Worm (Caenorhabditis elegans) whole organism, dauer: ENCODE measurements around the gene ptr-16.

Experiments used
- unc-62 ChIP-seq: sonication (generic microtip); optimal IDR thresholded peaks from 2 replicates; lab custom pipeline; 2017; ENCODE audit warnings: missing biosample characterization, missing genetic modification reagents, missing genetic modification characterization

Gene ptr-16

ce11 chrV:1165090-1165761 is at the start of gene ptr-16:
Gene ptr-16 (plus strand): TSS chrV:1165711.
- TF ChIP-seq unc-62 (GFP tag; lab: Kevin White, UChicago), result no peak

DNA sequence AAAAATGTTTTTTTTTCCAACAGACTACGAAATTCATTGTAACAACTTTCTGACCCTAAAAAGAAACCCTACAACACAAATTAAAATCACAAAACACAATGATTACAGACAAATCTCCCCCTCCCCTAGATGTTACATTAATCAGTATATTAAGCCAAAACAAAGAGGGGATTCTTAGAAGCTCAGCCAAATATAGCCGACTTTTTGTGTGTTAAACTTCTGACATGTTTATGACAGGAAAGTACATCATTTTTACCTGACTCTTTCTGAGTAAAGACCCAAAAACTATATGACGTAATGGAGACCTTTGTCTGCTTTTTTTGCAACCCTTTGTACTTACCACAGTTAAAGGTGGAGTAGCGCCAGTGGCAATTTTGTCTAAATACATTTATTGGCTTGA is 45.4 kb upstream of the ptr-16 start:
- no peak for TF ChIP-seq unc-62 (GFP tag; lab: Kevin White, UChicago)

ce11 chrV:1131880-1132623 is 33.5 kb upstream of the ptr-16 start, which contains the start of gene W07B8.4:
Gene W07B8.4 (minus strand): TSS chrV:1131930.
- TF ChIP-seq unc-62 (GFP tag; lab: Kevin White, UChicago), result no peak

- no peak for TF ChIP-seq unc-62 (GFP tag; lab: Kevin White, UChicago)
Measured at ce11 chrV:1133223-1133622, 32.3 kb upstream of the ptr-16 start.

ce11 chrV:1133840-1134239 is 31.7 kb upstream of the ptr-16 start, which contains the start of gene cpr-5:
Gene cpr-5 (minus strand): TSS chrV:1134036.
- no peak for TF ChIP-seq unc-62 (GFP tag; lab: Kevin White, UChicago)

ce11 chrV:1134302-1134701 is 31.2 kb upstream of the ptr-16 start, which contains the start of gene cpr-8:
Gene cpr-8 (plus strand): TSS chrV:1134602.
- no peak for TF ChIP-seq unc-62 (GFP tag; lab: Kevin White, UChicago)

- TF ChIP-seq unc-62 (GFP tag; lab: Kevin White, UChicago), result no peak
Measured at ce11 chrV:1140806-1141205, 24.7 kb upstream of the ptr-16 start.

DNA sequence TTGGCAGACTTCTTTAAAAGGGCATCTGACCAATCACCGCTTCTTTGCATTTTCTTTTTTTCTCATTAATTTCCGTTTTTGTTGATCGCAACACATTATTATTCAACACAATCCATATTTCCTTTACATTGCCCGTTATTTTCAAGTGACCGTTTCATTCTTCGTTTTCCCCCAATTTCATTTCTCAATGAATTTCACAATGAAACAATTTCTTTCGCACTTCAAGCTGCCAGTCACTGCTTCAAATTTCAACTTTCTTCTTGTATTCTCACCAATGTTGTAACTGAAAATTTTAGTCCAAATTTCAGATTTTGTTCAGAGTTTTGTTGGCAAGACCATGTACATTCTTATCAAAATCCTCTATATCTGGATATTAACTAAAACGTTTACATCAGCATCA is 24.1 kb upstream of the ptr-16 start, which contains the start of gene cutl-22:
cutl-22 (plus strand) TSS at position 301 of the 400 bp plus-strand sequence.
- no peak for TF ChIP-seq unc-62 (GFP tag; lab: Kevin White, UChicago)

DNA sequence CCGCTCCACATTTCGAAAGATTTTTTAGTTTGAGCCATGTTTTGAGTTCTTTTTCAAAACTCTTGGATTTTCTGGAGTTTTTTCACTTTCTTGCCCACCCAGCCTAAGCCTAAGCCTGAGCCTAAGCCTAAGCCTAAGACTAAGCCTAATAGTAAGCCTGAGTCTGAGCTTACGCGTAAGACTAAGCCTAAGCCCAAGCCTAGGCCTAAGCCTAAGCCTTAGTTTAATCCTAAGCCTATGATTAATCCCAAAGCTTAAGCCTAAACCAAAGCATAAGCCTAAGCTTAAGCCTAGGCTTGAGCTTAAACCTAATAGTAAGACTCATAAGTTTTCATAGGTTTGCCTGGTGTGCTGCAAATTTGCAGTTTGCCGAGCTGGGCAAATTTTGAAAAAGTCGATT is 23.3 kb upstream of the ptr-16 start:
- TF ChIP-seq unc-62 (GFP tag; lab: Kevin White, UChicago), result no peak

ce11 chrV:1149734-1150669 is 15.5 kb upstream of the ptr-16 start:
- no peak for TF ChIP-seq unc-62 (GFP tag; lab: Kevin White, UChicago)

DNA sequence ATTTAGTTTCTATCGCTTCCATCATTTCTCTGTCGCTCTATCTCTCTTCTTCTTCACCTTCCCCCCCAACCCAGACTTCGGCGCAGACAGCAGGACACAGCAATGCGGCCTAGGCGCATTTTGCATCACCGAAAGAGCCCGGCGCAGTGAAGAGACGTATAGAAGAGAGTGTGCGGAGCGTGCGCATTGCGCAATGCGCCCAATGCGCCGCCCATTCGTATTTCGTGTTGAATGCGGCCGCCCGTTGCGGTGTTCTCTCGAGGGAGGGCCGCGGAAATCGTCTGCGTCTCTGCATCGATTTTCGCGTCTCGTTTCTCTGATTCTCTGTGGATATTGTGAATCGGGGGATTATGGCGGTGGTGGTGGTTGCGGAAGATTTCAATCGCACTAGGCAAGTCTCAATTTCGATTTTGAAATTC is 14.2 kb upstream of the ptr-16 start:
- TF ChIP-seq unc-62 (GFP tag; lab: Kevin White, UChicago), result no peak

- TF ChIP-seq unc-62 (GFP tag; lab: Kevin White, UChicago), result no peak
Measured at ce11 chrV:1151830-1152229, 13.7 kb upstream of the ptr-16 start.

ce11 chrV:1152736-1153135 is 12.8 kb upstream of the ptr-16 start:
- TF ChIP-seq unc-62 (GFP tag; lab: Kevin White, UChicago), result no peak

- no peak for TF ChIP-seq unc-62 (GFP tag; lab: Kevin White, UChicago)
Measured at ce11 chrV:1153387-1153786, 12.1 kb upstream of the ptr-16 start.

- TF ChIP-seq unc-62 (GFP tag; lab: Kevin White, UChicago), result no peak
Measured at ce11 chrV:1153925-1154324, 11.6 kb upstream of the ptr-16 start.
